Fruit fly (Drosophila melanogaster) whole organism, embryonic: ENCODE data around the gene Arl5.

Experiments
- Ada2b ChIP-seq: fragments of 200-800 bp; sonication (Bioruptor generic); IDR thresholded peaks from 2 replicates; pipeline ENCODE4 v1.3.6; 2022; ENCODE audit warnings: missing biosample characterization, missing genetic modification characterization
- Awh ChIP-seq: fragments of 200-800 bp; sonication (Bioruptor generic); IDR thresholded peaks from 2 replicates; pipeline ENCODE4, ENCODE4 v1.3.6; 2022; ENCODE audit warnings: missing biosample characterization, missing genetic modification characterization
- Blimp-1 ChIP-seq: fragments of 200-800 bp; sonication (Bioruptor generic); optimal IDR thresholded peaks from 3 replicates; lab custom pipeline; 2018; ENCODE audit warnings: missing biosample characterization, missing genetic modification characterization, mild to moderate bottlenecking, moderate library complexity, missing genetic modification reagents
- BtbVII ChIP-seq: fragments of 200-800 bp; sonication (Bioruptor generic); optimal IDR thresholded peaks from 3 replicates; lab custom pipeline; 2017; ENCODE audit warnings: missing biosample characterization, mild to moderate bottlenecking, missing genetic modification characterization
- C15 ChIP-seq: fragments of 200-800 bp; sonication (Bioruptor generic); IDR thresholded peaks from 3 replicates; pipeline ENCODE4 v1.3.6; 2022; ENCODE audit warnings: missing biosample characterization, missing genetic modification characterization
- CG10209 ChIP-seq: fragments of 200-800 bp; sonication (Bioruptor generic); optimal IDR thresholded peaks from 3 replicates; lab custom pipeline; 2017; ENCODE audit warnings: missing biosample characterization, mild to moderate bottlenecking, missing genetic modification characterization, missing genetic modification reagents
- CG10274 ChIP-seq: fragments of 200-800 bp; sonication (Bioruptor generic); optimal IDR thresholded peaks from 3 replicates; lab custom pipeline; 2017; ENCODE audit warnings: missing biosample characterization, mild to moderate bottlenecking, missing genetic modification characterization
- CG10543 ChIP-seq: fragments of 200-800 bp; sonication (Bioruptor generic); optimal IDR thresholded peaks from 3 replicates; lab custom pipeline; 2017; ENCODE audit warnings: missing biosample characterization, mild to moderate bottlenecking, missing genetic modification characterization, moderate library complexity
- CG12219 ChIP-seq: fragments of 200-800 bp; sonication (Bioruptor generic); optimal IDR thresholded peaks from 3 replicates; lab custom pipeline; 2018; ENCODE audit warnings: missing biosample characterization, mild to moderate bottlenecking, missing genetic modification characterization
- CG13287 ChIP-seq: fragments of 200-800 bp; sonication (Bioruptor generic); IDR thresholded peaks from 2 replicates; pipeline ENCODE4 v1.3.6; 2022; ENCODE audit warnings: missing biosample characterization, missing genetic modification characterization; ENCODE audit not compliant: partially characterized antibody
- CG14965 ChIP-seq: fragments of 200-800 bp; sonication (Bioruptor generic); optimal IDR thresholded peaks from 2 replicates; lab custom pipeline; 2016; ENCODE audit warnings: missing biosample characterization, missing genetic modification characterization, borderline replicate concordance
- CG1603 ChIP-seq: fragments of 200-800 bp; sonication (Bioruptor generic); optimal IDR thresholded peaks from 2 replicates; lab custom pipeline; 2019; ENCODE audit warnings: missing biosample characterization, mild to moderate bottlenecking, missing genetic modification characterization, moderate library complexity
- CG18619 ChIP-seq: fragments of 200-800 bp; sonication (Bioruptor generic); optimal IDR thresholded peaks from 3 replicates; lab custom pipeline; 2017; ENCODE audit warnings: missing biosample characterization, mild to moderate bottlenecking, missing genetic modification characterization
- CG18764 ChIP-seq: fragments of 200-800 bp; sonication (Bioruptor generic); optimal IDR thresholded peaks from 3 replicates; lab custom pipeline; 2016; ENCODE audit warnings: missing biosample characterization, missing genetic modification characterization
- CG2712 ChIP-seq: fragments of 200-800 bp; optimal IDR thresholded peaks from 3 replicates; lab custom pipeline; 2019; ENCODE audit warnings: missing biosample characterization, mild to moderate bottlenecking, missing genetic modification characterization, moderate library complexity
- CG4617 ChIP-seq: fragments of 200-800 bp; sonication (Bioruptor generic); optimal IDR thresholded peaks from 3 replicates; lab custom pipeline; 2016; ENCODE audit warnings: missing biosample characterization, missing genetic modification characterization, borderline replicate concordance
- CG6272 ChIP-seq: fragments of 200-800 bp; sonication (Bioruptor generic); IDR thresholded peaks from 2 replicates; pipeline ENCODE4 v1.3.6; 2022; ENCODE audit warnings: missing biosample characterization, missing genetic modification characterization
- CG6689 ChIP-seq: fragments of 200-800 bp; sonication (Bioruptor generic); IDR thresholded peaks from 2 replicates; pipeline ENCODE4 v1.3.6; 2022; ENCODE audit warnings: missing biosample characterization, missing genetic modification characterization
- CG9727 ChIP-seq: fragments of 200-800 bp; sonication (Bioruptor generic); optimal IDR thresholded peaks from 3 replicates; lab custom pipeline; 2017; ENCODE audit warnings: missing biosample characterization, mild to moderate bottlenecking, missing genetic modification characterization
- CTCF ChIP-seq: fragments of 200-800 bp; sonication (Bioruptor generic); optimal IDR thresholded peaks from 2 replicates; lab custom pipeline; 2017; ENCODE audit warnings: missing biosample characterization, mild to moderate bottlenecking, missing genetic modification characterization, moderate library complexity
- CoRest ChIP-seq: fragments of 200-800 bp; sonication (Bioruptor generic); optimal IDR thresholded peaks from 3 replicates; lab custom pipeline; 2018; ENCODE audit warnings: missing biosample characterization, mild to moderate bottlenecking, missing genetic modification characterization, moderate library complexity
- Dbx ChIP-seq: fragments of 200-800 bp; sonication (Bioruptor generic); IDR thresholded peaks from 3 replicates; pipeline ENCODE4 v1.3.6; 2022; ENCODE audit warnings: missing biosample characterization, missing genetic modification characterization
- Doc3 ChIP-seq: fragments of 200-800 bp; sonication (Bioruptor generic); IDR thresholded peaks from 3 replicates; pipeline ENCODE4 v1.3.6; 2022; ENCODE audit warnings: missing biosample characterization, missing genetic modification characterization; ENCODE audit not compliant: partially characterized antibody
- Drgx ChIP-seq: fragments of 200-800 bp; sonication (Bioruptor generic); IDR thresholded peaks from 2 replicates; pipeline ENCODE4 v1.3.6; 2022; ENCODE audit warnings: missing biosample characterization, missing genetic modification characterization
- E2f1 ChIP-seq: fragments of 200-800 bp; sonication (Bioruptor generic); IDR thresholded peaks from 2 replicates; pipeline ENCODE4 v1.3.6; 2022; ENCODE audit warnings: missing biosample characterization, missing genetic modification characterization
- Ets65A ChIP-seq: fragments of 200-800 bp; sonication (Bioruptor generic); peaks from one replicate; lab custom pipeline; 2016; ENCODE audit warnings: missing biosample characterization, missing genetic modification characterization
- Hmx ChIP-seq: fragments of 200-800 bp; sonication (Bioruptor generic); optimal IDR thresholded peaks from 2 replicates; lab custom pipeline; 2016; ENCODE audit warnings: missing biosample characterization, missing genetic modification characterization
- Hr3 ChIP-seq: fragments of 200-800 bp; sonication (Bioruptor generic); optimal IDR thresholded peaks from 3 replicates; lab custom pipeline; 2016; ENCODE audit warnings: missing biosample characterization, missing genetic modification characterization
- Hr51 ChIP-seq, 2 experiments: fragments of 200-800 bp; sonication (Bioruptor generic); optimal IDR thresholded peaks; 2 replicates in 1 of 2; 3 replicates in 1 of 2; lab custom pipeline; 2016 to 2018; ENCODE audit warnings: missing biosample characterization in 2 of 2, missing genetic modification characterization in 2 of 2, mild to moderate bottlenecking in 1 of 2, moderate library complexity in 1 of 2
- Med ChIP-seq: fragments of 200-800 bp; sonication (Bioruptor generic); peaks from one replicate; lab custom pipeline; 2016; ENCODE audit warnings: missing biosample characterization, missing genetic modification characterization, mild to moderate bottlenecking, inconsistent platforms, moderate library complexity
- Meics ChIP-seq: fragments of 200-800 bp; sonication (Bioruptor generic); optimal IDR thresholded peaks from 2 replicates; lab custom pipeline; 2017; ENCODE audit warnings: missing biosample characterization, mild to moderate bottlenecking, missing genetic modification characterization
- Sox102F ChIP-seq: fragments of 200-800 bp; sonication (Bioruptor generic); optimal IDR thresholded peaks from 2 replicates; lab custom pipeline; 2018; ENCODE audit warnings: missing biosample characterization, mild to moderate bottlenecking, missing genetic modification characterization, moderate library complexity
- ase ChIP-seq: fragments of 200-800 bp; sonication (Bioruptor generic); IDR thresholded peaks from 3 replicates; pipeline ENCODE4 v1.3.6; 2022; ENCODE audit warnings: missing biosample characterization, missing genetic modification characterization
- bsh ChIP-seq, 2 experiments: fragments of 200-800 bp; sonication (Bioruptor generic); optimal IDR thresholded peaks; 2 replicates each; lab custom pipeline; 2017 to 2018; ENCODE audit warnings: mild to moderate bottlenecking in 2 of 2, missing biosample characterization in 2 of 2, missing genetic modification characterization in 2 of 2, moderate library complexity in 1 of 2
- da ChIP-seq: fragments of 200-800 bp; sonication (Bioruptor generic); optimal IDR thresholded peaks from 2 replicates; lab custom pipeline; 2016; ENCODE audit warnings: missing biosample characterization, missing genetic modification characterization
- dmrt99B ChIP-seq: fragments of 200-800 bp; sonication (Bioruptor generic); optimal IDR thresholded peaks from 2 replicates; lab custom pipeline; 2018; ENCODE audit warnings: missing biosample characterization, mild to moderate bottlenecking, missing genetic modification characterization, moderate library complexity
- mirr ChIP-seq: fragments of 200-800 bp; sonication (Bioruptor generic); optimal IDR thresholded peaks from 3 replicates; lab custom pipeline; 2018; ENCODE audit warnings: missing biosample characterization, mild to moderate bottlenecking, missing genetic modification characterization
- odd ChIP-seq: fragments of 200-800 bp; sonication (Bioruptor generic); optimal IDR thresholded peaks from 2 replicates; lab custom pipeline; 2017; ENCODE audit warnings: missing biosample characterization, mild to moderate bottlenecking, missing genetic modification characterization
- pb ChIP-seq: fragments of 200-800 bp; sonication (Bioruptor generic); optimal IDR thresholded peaks from 3 replicates; lab custom pipeline; 2016; ENCODE audit warnings: missing biosample characterization, missing genetic modification characterization
- phol ChIP-seq: fragments of 200-800 bp; sonication (Bioruptor generic); optimal IDR thresholded peaks from 3 replicates; lab custom pipeline; 2018; ENCODE audit warnings: missing biosample characterization, mild to moderate bottlenecking, missing genetic modification characterization, moderate library complexity
- sens ChIP-seq: fragments of 200-800 bp; sonication (Bioruptor generic); peaks from one replicate; lab custom pipeline; 2016; ENCODE audit warnings: missing biosample characterization, missing genetic modification characterization
- stc ChIP-seq: fragments of 200-800 bp; sonication (Bioruptor generic); IDR thresholded peaks from 2 replicates; pipeline ENCODE4 v1.3.6; 2022; ENCODE audit warnings: missing biosample characterization, missing genetic modification characterization
- trem ChIP-seq: fragments of 200-800 bp; optimal IDR thresholded peaks from 3 replicates; lab custom pipeline; 2019; ENCODE audit warnings: missing biosample characterization, mild to moderate bottlenecking, missing genetic modification characterization, moderate library complexity
- tx ChIP-seq: fragments of 200-800 bp; sonication (Bioruptor generic); optimal IDR thresholded peaks from 2 replicates; lab custom pipeline; 2016; ENCODE audit warnings: missing biosample characterization, missing genetic modification characterization
- zfh1 ChIP-seq: fragments of 200-800 bp; sonication (Bioruptor generic); IDR thresholded peaks from 3 replicates; pipeline ENCODE4 v1.3.6; 2022; ENCODE audit warnings: missing biosample characterization, missing genetic modification characterization

Gene Arl5

DNA sequence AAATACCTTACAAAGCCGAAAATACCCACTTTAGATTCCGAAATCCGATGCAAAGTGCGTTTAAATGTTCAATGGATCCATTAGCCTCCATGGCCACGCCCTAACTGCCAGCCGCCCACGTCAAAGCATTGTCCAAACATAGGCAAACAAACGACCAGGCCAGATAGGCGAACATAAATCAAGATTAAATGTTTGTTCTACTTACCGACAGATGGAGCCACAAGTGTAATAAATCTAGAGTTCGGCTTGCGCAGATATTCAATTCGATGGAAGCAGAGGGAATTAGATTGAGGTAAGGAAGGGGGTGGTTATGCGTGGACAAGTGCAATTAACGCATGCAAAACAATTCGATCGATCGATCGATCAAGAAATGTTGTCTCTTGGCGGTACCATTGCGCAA lies 24.2 kb upstream of the Arl5 start:
- no peak for TF ChIP-seq Doc3 (GFP tag; lab: Robert Waterston, UW)
- TF ChIP-seq sens (GFP tag; lab: Kevin White, UChicago) = peak; percentile 38
- TF ChIP-seq tx (GFP tag; lab: Kevin White, UChicago) = no peak
- TF ChIP-seq CG10543 (GFP tag; lab: Kevin White, UChicago) = no peak
- no peak for TF ChIP-seq Dbx (GFP tag; lab: Robert Waterston, UW)
- peak; percentile 90 for TF ChIP-seq CG14965
- TF ChIP-seq CTCF (GFP tag; lab: Kevin White, UChicago) = peak; percentile 84
- no peak for TF ChIP-seq stc (GFP tag; lab: Robert Waterston, UW)
- no peak for TF ChIP-seq CG6272 (GFP tag; lab: Robert Waterston, UW)
- TF ChIP-seq pb (GFP tag; lab: Kevin White, UChicago) = no peak
- no peak for TF ChIP-seq CG10209
- TF ChIP-seq dmrt99B (tag; lab: Kevin White, UChicago) = no peak

DNA sequence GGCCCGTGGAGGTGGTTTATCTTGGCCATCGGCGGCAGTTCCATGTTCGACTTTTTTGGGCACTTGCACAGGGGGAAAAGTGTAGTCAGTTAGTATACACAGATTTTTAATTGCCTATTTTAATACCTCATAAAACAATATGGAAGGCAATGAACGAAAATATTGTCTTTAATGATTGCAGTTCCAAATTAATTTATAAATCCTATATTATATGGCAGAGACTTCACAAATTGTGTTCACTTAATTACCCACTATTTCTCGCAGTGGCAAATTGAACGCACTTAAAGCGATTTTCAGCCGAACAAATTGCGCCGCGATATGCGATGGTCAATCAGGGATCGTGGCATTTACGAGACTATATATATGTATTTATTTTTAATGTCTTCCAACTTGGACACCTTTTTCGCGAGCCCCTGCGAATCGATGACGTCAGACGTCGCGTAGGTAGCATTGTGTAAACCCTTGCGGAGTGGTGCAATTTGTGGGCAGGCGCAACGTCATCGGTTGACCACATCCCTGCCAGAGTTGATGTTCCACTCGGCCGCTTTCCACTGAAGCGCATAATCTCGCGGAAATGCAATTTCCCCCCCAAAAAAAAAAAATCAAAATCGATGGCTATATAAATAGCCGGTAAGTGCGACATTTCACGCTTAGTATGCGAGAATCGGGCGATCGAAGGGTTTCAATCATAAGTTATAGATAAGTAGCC lies 20.6 kb upstream of the Arl5 start, which contains the start of gene CG13670:
Gene CG13670 (plus strand): TSS at position 659 of the 709 bp plus-strand sequence.
- TF ChIP-seq Drgx (GFP tag; lab: Robert Waterston, UW) = peak; percentile 62
- 0 out of 2 replicates have a peak, but pooled peaks have one; percentile 9 for TF ChIP-seq CG6689 (GFP tag; lab: Robert Waterston, UW)
- TF ChIP-seq Meics = no peak
- peak; percentile 2 for TF ChIP-seq dmrt99B (tag; lab: Kevin White, UChicago)
- TF ChIP-seq mirr (GFP tag; lab: Kevin White, UChicago) = no peak
- peak; percentile 1 for TF ChIP-seq sens (GFP tag; lab: Kevin White, UChicago)
- TF ChIP-seq trem = no peak
- peak in 1 of 2 experiments; percentile 1 for TF ChIP-seq Hr51 (GFP tag; optimal IDR thresholded peaks at IDR 0.05; lab: Kevin White, UChicago)
- 0 out of 2 replicates have a peak, but pooled peaks have one; percentile 22 for TF ChIP-seq Ada2b (GFP tag; lab: Robert Waterston, UW)

DNA sequence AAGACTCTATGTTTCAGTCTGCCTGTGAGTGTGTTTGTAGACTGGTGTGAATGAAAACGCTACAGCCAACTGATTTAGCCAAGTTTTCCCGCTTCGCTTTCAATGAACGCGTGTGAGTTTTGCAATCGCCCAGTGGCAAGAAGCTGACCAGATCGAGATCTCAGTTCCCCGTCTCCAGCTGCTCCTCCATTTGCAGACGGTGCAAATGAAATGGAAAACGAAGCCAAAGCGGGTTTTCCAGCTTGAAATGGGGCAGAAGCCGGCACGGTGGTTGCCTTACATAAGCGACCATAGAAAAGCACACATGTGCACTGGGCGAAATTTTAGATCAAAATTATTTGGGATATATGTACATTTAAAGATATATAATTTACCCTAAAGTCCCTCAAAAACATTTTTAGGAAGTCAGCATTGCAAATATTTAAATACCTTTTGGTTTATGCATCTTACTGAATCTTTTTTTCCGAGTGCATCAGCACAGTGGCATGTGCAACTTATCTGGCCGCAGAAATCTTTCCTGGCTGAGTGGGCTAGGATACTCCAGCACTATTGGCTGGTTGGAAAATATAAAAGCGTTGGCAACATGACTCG lies 19.4 kb upstream of the Arl5 start, which contains the start of gene CG43059:
Gene CG43059 (minus strand): TSS at position 51 of the 591 bp plus-strand sequence.
- no peak for TF ChIP-seq da (GFP tag; lab: Kevin White, UChicago)
- TF ChIP-seq CG13287 (GFP tag; lab: Robert Waterston, UW) = no peak
- TF ChIP-seq C15 (GFP tag; lab: Robert Waterston, UW) = peak; percentile 22; the same call in 1 of the 3 replicates
- no peak for TF ChIP-seq CG10274
- peak; percentile 34 for TF ChIP-seq Sox102F
- no peak for TF ChIP-seq Hmx
- no peak for TF ChIP-seq BtbVII (GFP tag; lab: Kevin White, UChicago)
- peak; percentile 28 for TF ChIP-seq CG1603
- no peak for TF ChIP-seq CG9727 (GFP tag; lab: Kevin White, UChicago)
- no peak for TF ChIP-seq CG18619 (GFP tag; lab: Kevin White, UChicago)
- peak; percentile 53 for TF ChIP-seq Med (GFP tag; lab: Kevin White, UChicago)
- no peak for TF ChIP-seq CG4617 (GFP tag; lab: Kevin White, UChicago)
- TF ChIP-seq CoRest (tag; lab: Kevin White, UChicago) = no peak
- TF ChIP-seq CG12219 (GFP tag; lab: Kevin White, UChicago) = no peak
- TF ChIP-seq CG18764 (GFP tag; lab: Kevin White, UChicago) = no peak
- peak; percentile 8 for TF ChIP-seq dmrt99B (tag; lab: Kevin White, UChicago)
- peak; percentile 1 for TF ChIP-seq CG2712 (tag; lab: Kevin White, UChicago)
- TF ChIP-seq Blimp-1 (GFP tag; lab: Kevin White, UChicago) = peak; percentile 32
- TF ChIP-seq phol (tag; lab: Kevin White, UChicago) = peak; percentile 21
- no peak for TF ChIP-seq odd (GFP tag; lab: Kevin White, UChicago)
- TF ChIP-seq Hr51 (GFP tag; optimal IDR thresholded peaks at IDR 0.05; lab: Kevin White, UChicago) = peak in 1 of 2 experiments; percentile 28
- TF ChIP-seq ase (GFP tag; lab: Robert Waterston, UW) = 0 out of 3 replicates have a peak, but pooled peaks have one; percentile 19
- TF ChIP-seq E2f1 (GFP tag; lab: Robert Waterston, UW) = 0 out of 2 replicates have a peak, but pooled peaks have one; percentile 15
- TF ChIP-seq Hr3 = no peak
- 0 out of 2 replicates have a peak, but pooled peaks have one; percentile 29 for TF ChIP-seq Awh
- TF ChIP-seq bsh (GFP tag; optimal IDR thresholded peaks at IDR 0.05; lab: Kevin White, UChicago) = peak in 1 of 2 experiments; percentile 5
- no peak for TF ChIP-seq zfh1 (GFP tag; lab: Robert Waterston, UW)
- TF ChIP-seq Ets65A (GFP tag; lab: Kevin White, UChicago) = peak; percentile 38
